Worm (Caenorhabditis elegans) whole organism, L4/young adult: Measurements from ENCODE around the gene fbxa-48.

ENCODE experiments used
- W03F9.2 ChIP-seq: fragments of 150-350 bp; optimal IDR thresholded peaks from 2 replicates; lab custom pipeline; 2014; ENCODE audit warnings: missing biosample characterization, missing genetic modification characterization
- dao-5 ChIP-seq: sonication (generic microtip); optimal IDR thresholded peaks from 2 replicates; lab custom pipeline; 2016; ENCODE audit warnings: missing genotype, missing genetic modification characterization, moderate library complexity, missing compliant biosample characterization
- him-1 ChIP-seq: sonication (generic microtip); optimal IDR thresholded peaks from 2 replicates; lab custom pipeline; 2016; ENCODE audit warnings: missing genotype, missing genetic modification reagents, missing genetic modification characterization, missing compliant biosample characterization

- TF ChIP-seq him-1 (tag; lab: Kevin White, UChicago) (no peak), W03F9.2 (tag; lab: Kevin White, UChicago) (no peak), dao-5 (tag; lab: Kevin White, UChicago) (no peak)
Measured at ce11 chrIII:2223932-2224331, 48.0 kb downstream of the fbxa-48 start, which contains the start of gene srd-65.
